Fruit fly (Drosophila melanogaster): Measurements from ENCODE around the gene CG7335.

DNA sequence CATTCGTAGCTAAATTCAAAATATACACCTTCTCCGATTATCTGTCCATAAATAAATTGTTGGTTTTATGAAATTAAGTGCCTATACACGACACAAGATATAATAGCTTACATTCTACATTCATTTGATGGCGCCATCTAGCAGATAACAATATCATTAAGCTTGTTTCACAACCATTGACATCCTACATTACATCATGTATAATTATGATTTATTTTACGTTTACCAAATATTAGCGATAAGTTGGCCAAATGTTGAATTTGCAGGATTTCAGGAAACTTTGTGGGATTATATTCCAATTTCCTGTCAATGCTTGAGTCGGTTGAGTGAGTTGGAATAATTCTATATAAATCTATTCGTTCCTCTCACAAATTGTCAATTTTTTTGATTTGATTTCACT is 35.8 kb downstream of the CG7335 start:
- TF ChIP-seq CG8301 (tag; optimal IDR thresholded peaks at IDR 0.05) (no peak), rn (GFP tag; IDR thresholded peaks at IDR 0.05) (no peak), CG17806 (tag; optimal IDR thresholded peaks at IDR 0.05) (no peak), CG15710 (tag; optimal IDR thresholded peaks at IDR 0.05) (no peak), CG14655 (GFP tag; optimal IDR thresholded peaks at IDR 0.05) (no peak), fd96Ca (GFP tag; IDR thresholded peaks at IDR 0.05) (no peak), CG9948 (tag; optimal IDR thresholded peaks at IDR 0.05) (no peak)

Measured in whole organism, pupa.